Worm (Caenorhabditis elegans): ENCODE data around the gene srh-276.

Gene srh-276

ce11 chrV:15529069-15529468 lies at the start of gene srh-276:
Gene srh-276 (plus strand): TSS chrV:15529369.
- TF ChIP-seq unc-62 (GFP tag; optimal IDR thresholded peaks at IDR 0.05), result no peak

ce11 chrV:15479825-15480224 lies 49.3 kb upstream of the srh-276 start:
- TF ChIP-seq unc-62 (GFP tag; optimal IDR thresholded peaks at IDR 0.05), result no peak

- no peak for TF ChIP-seq unc-62 (GFP tag; optimal IDR thresholded peaks at IDR 0.05)
These were observed 48.6 kb upstream of the srh-276 start for ce11 chrV:15480505-15481075.

- no peak for TF ChIP-seq unc-62 (GFP tag; optimal IDR thresholded peaks at IDR 0.05)
These were observed 47.8 kb upstream of the srh-276 start, which contains the start of gene nhr-150 for ce11 chrV:15481374-15481773. Gene nhr-150 (minus strand): TSS chrV:15481465.

- no peak for TF ChIP-seq unc-62 (GFP tag; optimal IDR thresholded peaks at IDR 0.05)
These were observed 45.6 kb upstream of the srh-276 start for ce11 chrV:15483563-15483962.

ce11 chrV:15484537-15484936 lies 44.6 kb upstream of the srh-276 start, which contains the start of gene C06B8.3:
Gene C06B8.3 (minus strand): TSS chrV:15484637.
- TF ChIP-seq unc-62 (GFP tag; optimal IDR thresholded peaks at IDR 0.05), result no peak

ce11 chrV:15487764-15488163 lies 41.4 kb upstream of the srh-276 start, which contains the start of gene srw-21:
Gene srw-21 (plus strand): TSS chrV:15488064.
- TF ChIP-seq unc-62 (GFP tag; optimal IDR thresholded peaks at IDR 0.05), result no peak

- TF ChIP-seq unc-62 (GFP tag; optimal IDR thresholded peaks at IDR 0.05), result no peak
These were observed 36.7 kb upstream of the srh-276 start, which contains the start of gene str-264 for ce11 chrV:15492518-15492917. Gene str-264 (minus strand): TSS chrV:15492618.

- TF ChIP-seq unc-62 (GFP tag; optimal IDR thresholded peaks at IDR 0.05), result no peak
These were observed 35.5 kb upstream of the srh-276 start, which contains the start of gene srh-218 for ce11 chrV:15493680-15494079. Gene srh-218 (plus strand): TSS chrV:15493980.

ce11 chrV:15495169-15495568 lies 34.0 kb upstream of the srh-276 start, which contains the start of gene srh-219:
Gene srh-219 (plus strand): TSS chrV:15495469.
- TF ChIP-seq unc-62 (GFP tag; optimal IDR thresholded peaks at IDR 0.05), result no peak

ce11 chrV:15497731-15498130 lies 31.4 kb upstream of the srh-276 start:
- no peak for TF ChIP-seq unc-62 (GFP tag; optimal IDR thresholded peaks at IDR 0.05)

- TF ChIP-seq unc-62 (GFP tag; optimal IDR thresholded peaks at IDR 0.05), result no peak
These were observed 30.7 kb upstream of the srh-276 start, which contains the start of gene C06B8.7 for ce11 chrV:15498434-15498833. Gene C06B8.7 (plus strand): TSS chrV:15498734.

ce11 chrV:15499099-15499498 lies 30.1 kb upstream of the srh-276 start:
- TF ChIP-seq unc-62 (GFP tag; optimal IDR thresholded peaks at IDR 0.05), result no peak

- TF ChIP-seq unc-62 (GFP tag; optimal IDR thresholded peaks at IDR 0.05), result no peak
These were observed 25.6 kb upstream of the srh-276 start for ce11 chrV:15503603-15504002.

ce11 chrV:15505068-15505467 lies 24.1 kb upstream of the srh-276 start:
- TF ChIP-seq unc-62 (GFP tag; optimal IDR thresholded peaks at IDR 0.05), result no peak

- no peak for TF ChIP-seq unc-62 (GFP tag; optimal IDR thresholded peaks at IDR 0.05)
These were observed 17.5 kb upstream of the srh-276 start, which contains the start of gene rpl-38 for ce11 chrV:15511613-15512216. Gene rpl-38 (plus strand): TSS chrV:15512166.

Measured in whole organism, dauer.